Fruit fly (Drosophila melanogaster) whole organism, embryonic: ENCODE measurements around the gene Duba.

Source experiments
- Atf6 ChIP-seq: fragments of 200-800 bp; sonication (Bioruptor generic); IDR thresholded peaks from 2 replicates; pipeline ENCODE4 v1.3.6; 2022; ENCODE audit warnings: missing biosample characterization, missing genetic modification characterization
- CG10147 ChIP-seq: fragments of 200-800 bp; sonication (Bioruptor generic); optimal IDR thresholded peaks from 2 replicates; lab custom pipeline; 2019; ENCODE audit warnings: missing biosample characterization, mild to moderate bottlenecking, missing genetic modification characterization, moderate library complexity
- CG10565 ChIP-seq: fragments of 200-800 bp; sonication (Bioruptor generic); optimal IDR thresholded peaks from 3 replicates; lab custom pipeline; 2016; ENCODE audit warnings: missing biosample characterization, mild to moderate bottlenecking, missing genetic modification characterization
- CG12659 ChIP-seq: fragments of 200-800 bp; sonication (Bioruptor generic); optimal IDR thresholded peaks from 3 replicates; lab custom pipeline; 2017; ENCODE audit warnings: mild to moderate bottlenecking, missing biosample characterization, missing genetic modification reagents, missing genetic modification characterization
- CG13296 ChIP-seq: fragments of 200-800 bp; sonication (Bioruptor generic); optimal IDR thresholded peaks from 3 replicates; lab custom pipeline; 2018; ENCODE audit warnings: missing biosample characterization, mild to moderate bottlenecking, missing genetic modification characterization
- CG13775 ChIP-seq: fragments of 200-800 bp; sonication (Bioruptor generic); optimal IDR thresholded peaks from 3 replicates; lab custom pipeline; 2017; ENCODE audit warnings: missing biosample characterization, mild to moderate bottlenecking, missing genetic modification characterization
- CG15011 ChIP-seq: fragments of 200-800 bp; sonication (Bioruptor generic); optimal IDR thresholded peaks from 3 replicates; lab custom pipeline; 2018; ENCODE audit warnings: missing biosample characterization, mild to moderate bottlenecking, missing genetic modification characterization
- CG2116 ChIP-seq: fragments of 200-800 bp; sonication (Bioruptor generic); optimal IDR thresholded peaks from 3 replicates; lab custom pipeline; 2018; ENCODE audit warnings: missing biosample characterization, mild to moderate bottlenecking, missing genetic modification characterization
- CG2202 ChIP-seq: fragments of 200-800 bp; sonication (Bioruptor generic); optimal IDR thresholded peaks from 2 replicates; lab custom pipeline; 2018; ENCODE audit warnings: missing biosample characterization, mild to moderate bottlenecking, missing genetic modification characterization
- CG2875 ChIP-seq: fragments of 200-800 bp; sonication (Bioruptor generic); optimal IDR thresholded peaks from 2 replicates; lab custom pipeline; 2017; ENCODE audit warnings: missing biosample characterization, mild to moderate bottlenecking, missing genetic modification characterization, missing genetic modification reagents
- CG30403 ChIP-seq: fragments of 200-800 bp; sonication (Bioruptor generic); optimal IDR thresholded peaks from 3 replicates; lab custom pipeline; 2016; ENCODE audit warnings: missing biosample characterization, missing genetic modification characterization
- CG30431 ChIP-seq: fragments of 200-800 bp; sonication (Bioruptor generic); optimal IDR thresholded peaks from 2 replicates; lab custom pipeline; 2017; ENCODE audit warnings: missing biosample characterization, missing genetic modification characterization
- CG32767 ChIP-seq: fragments of 200-800 bp; sonication (Bioruptor generic); IDR thresholded peaks from 2 replicates; pipeline ENCODE4 v1.3.6; 2022; ENCODE audit warnings: missing biosample characterization, missing genetic modification characterization
- CG7987 ChIP-seq: fragments of 200-800 bp; sonication (Bioruptor generic); optimal IDR thresholded peaks from 2 replicates; lab custom pipeline; 2018; ENCODE audit warnings: missing biosample characterization, mild to moderate bottlenecking, missing genetic modification characterization, moderate library complexity
- CHES-1-like ChIP-seq: fragments of 200-800 bp; sonication (Bioruptor generic); optimal IDR thresholded peaks from 2 replicates; lab custom pipeline; 2016; ENCODE audit warnings: missing biosample characterization, missing genetic modification characterization
- Chrac-16 ChIP-seq: fragments of 200-800 bp; sonication (Bioruptor generic); optimal IDR thresholded peaks from 3 replicates; lab custom pipeline; 2016; ENCODE audit warnings: missing biosample characterization, missing genetic modification characterization
- CkIIα-i1 ChIP-seq: fragments of 200-800 bp; sonication (Bioruptor generic); IDR thresholded peaks from 2 replicates; pipeline ENCODE4 v1.3.6; 2022; ENCODE audit warnings: missing biosample characterization, missing genetic modification characterization
- D19A ChIP-seq: fragments of 200-800 bp; optimal IDR thresholded peaks from 3 replicates; lab custom pipeline; 2019; ENCODE audit warnings: missing biosample characterization, mild to moderate bottlenecking, missing genetic modification characterization, moderate library complexity
- ERR ChIP-seq: fragments of 200-800 bp; sonication (Bioruptor generic); optimal IDR thresholded peaks from 2 replicates; lab custom pipeline; 2016; ENCODE audit warnings: missing biosample characterization, missing genetic modification characterization
- Elba2 ChIP-seq: fragments of 200-800 bp; sonication (Bioruptor generic); optimal IDR thresholded peaks from 3 replicates; lab custom pipeline; 2016; ENCODE audit warnings: missing biosample characterization, missing genetic modification characterization
- HmgD ChIP-seq: fragments of 200-800 bp; sonication (Bioruptor generic); optimal IDR thresholded peaks from 3 replicates; lab custom pipeline; 2016; ENCODE audit warnings: missing biosample characterization, missing genetic modification characterization
- Hsf ChIP-seq: fragments of 200-800 bp; sonication (Bioruptor generic); optimal IDR thresholded peaks from 3 replicates; lab custom pipeline; 2016; ENCODE audit warnings: missing biosample characterization, missing genetic modification characterization
- Lpt ChIP-seq: fragments of >200 bp; optimal IDR thresholded peaks from 2 replicates; lab custom pipeline; 2018; ENCODE audit warnings: missing biosample characterization, missing genetic modification characterization
- Myb ChIP-seq: fragments of 200-800 bp; sonication (Bioruptor generic); optimal IDR thresholded peaks from 2 replicates; lab custom pipeline; 2016; ENCODE audit warnings: missing biosample characterization, missing genetic modification characterization
- Opbp ChIP-seq: fragments of 200-800 bp; sonication (Bioruptor generic); IDR thresholded peaks from 3 replicates; pipeline ENCODE4 v1.3.6; 2022; ENCODE audit warnings: missing biosample characterization, missing genetic modification characterization; ENCODE audit not compliant: partially characterized antibody
- Rfx ChIP-seq: fragments of 200-800 bp; sonication (Bioruptor generic); IDR thresholded peaks from 2 replicates; pipeline ENCODE4 v1.3.6; 2022; ENCODE audit warnings: missing biosample characterization, missing genetic modification characterization
- Sox102F ChIP-seq: fragments of 200-800 bp; sonication (Bioruptor generic); optimal IDR thresholded peaks from 2 replicates; lab custom pipeline; 2018; ENCODE audit warnings: missing biosample characterization, mild to moderate bottlenecking, missing genetic modification characterization, moderate library complexity
- Ssrp ChIP-seq: fragments of 200-800 bp; sonication (Bioruptor generic); optimal IDR thresholded peaks from 2 replicates; lab custom pipeline; 2018; ENCODE audit warnings: missing biosample characterization, mild to moderate bottlenecking, missing genetic modification characterization, moderate library complexity
- ab ChIP-seq: fragments of 200-800 bp; sonication (Bioruptor generic); optimal IDR thresholded peaks from 2 replicates; lab custom pipeline; 2016; ENCODE audit warnings: missing biosample characterization, missing genetic modification characterization
- bbx ChIP-seq: fragments of 200-800 bp; sonication (Bioruptor generic); IDR thresholded peaks from 2 replicates; pipeline ENCODE4 v1.3.6; 2022; ENCODE audit warnings: missing biosample characterization, missing genetic modification characterization; ENCODE audit not compliant: partially characterized antibody
- bowl ChIP-seq: fragments of 200-800 bp; sonication (Bioruptor generic); IDR thresholded peaks from 2 replicates; pipeline ENCODE4 v1.3.6; 2022; ENCODE audit warnings: missing biosample characterization, missing genetic modification characterization
- caup ChIP-seq: fragments of 200-800 bp; sonication (Bioruptor generic); optimal IDR thresholded peaks from 3 replicates; lab custom pipeline; 2017; ENCODE audit warnings: missing biosample characterization, mild to moderate bottlenecking, missing genetic modification characterization, moderate library complexity; ENCODE audit not compliant: severe bottlenecking
- chif ChIP-seq, 2 experiments: fragments of 200-800 bp; sonication (Bioruptor generic); optimal IDR thresholded peaks; 3 replicates each; lab custom pipeline; 2016; ENCODE audit warnings: missing biosample characterization in 2 of 2, missing genetic modification characterization in 2 of 2
- chn ChIP-seq: fragments of 200-800 bp; sonication (Bioruptor generic); optimal IDR thresholded peaks from 2 replicates; lab custom pipeline; 2016; ENCODE audit warnings: missing biosample characterization, missing genetic modification characterization
- crc ChIP-seq: fragments of 200-800 bp; sonication (Bioruptor generic); optimal IDR thresholded peaks from 2 replicates; lab custom pipeline; 2016; ENCODE audit warnings: missing biosample characterization, missing genetic modification characterization
- dmrt99B ChIP-seq: fragments of 200-800 bp; sonication (Bioruptor generic); optimal IDR thresholded peaks from 2 replicates; lab custom pipeline; 2018; ENCODE audit warnings: missing biosample characterization, mild to moderate bottlenecking, missing genetic modification characterization, moderate library complexity
- fu2 ChIP-seq: fragments of 200-800 bp; sonication (Bioruptor generic); optimal IDR thresholded peaks from 2 replicates; lab custom pipeline; 2016; ENCODE audit warnings: missing biosample characterization, missing genetic modification characterization
- grau ChIP-seq: fragments of 200-800 bp; optimal IDR thresholded peaks from 3 replicates; lab custom pipeline; 2019; ENCODE audit warnings: missing biosample characterization, mild to moderate bottlenecking, missing genetic modification characterization, moderate library complexity
- gro ChIP-seq: fragments of 200-800 bp; sonication (Bioruptor generic); optimal IDR thresholded peaks from 2 replicates; lab custom pipeline; 2016; ENCODE audit warnings: missing biosample characterization, missing genetic modification characterization
- ind ChIP-seq: fragments of 200-800 bp; sonication (Bioruptor generic); optimal IDR thresholded peaks from 3 replicates; lab custom pipeline; 2016; ENCODE audit warnings: missing biosample characterization, missing genetic modification characterization
- ken ChIP-seq: fragments of 200-800 bp; sonication (Bioruptor generic); IDR thresholded peaks from 3 replicates; pipeline ENCODE4 v1.3.6; 2022; ENCODE audit warnings: missing biosample characterization, missing genetic modification characterization
- maf-S ChIP-seq: fragments of 200-800 bp; sonication (Bioruptor generic); optimal IDR thresholded peaks from 2 replicates; lab custom pipeline; 2016; ENCODE audit warnings: missing biosample characterization, missing genetic modification characterization
- nerfin-1 ChIP-seq: fragments of 200-800 bp; sonication (Bioruptor generic); optimal IDR thresholded peaks from 3 replicates; lab custom pipeline; 2019; ENCODE audit warnings: missing biosample characterization, mild to moderate bottlenecking, missing genetic modification characterization, moderate library complexity
- phol ChIP-seq: fragments of 200-800 bp; sonication (Bioruptor generic); optimal IDR thresholded peaks from 3 replicates; lab custom pipeline; 2018; ENCODE audit warnings: missing biosample characterization, mild to moderate bottlenecking, missing genetic modification characterization, moderate library complexity
- pros ChIP-seq: fragments of 200-800 bp; sonication (Bioruptor generic); optimal IDR thresholded peaks from 3 replicates; lab custom pipeline; 2019; ENCODE audit warnings: missing biosample characterization, mild to moderate bottlenecking, missing genetic modification characterization, moderate library complexity
- scrt ChIP-seq: fragments of 200-800 bp; sonication (Bioruptor generic); optimal IDR thresholded peaks from 2 replicates; lab custom pipeline; 2018; ENCODE audit warnings: missing biosample characterization, mild to moderate bottlenecking, missing genetic modification characterization, moderate library complexity
- sima ChIP-seq: fragments of 200-800 bp; sonication (Bioruptor generic); optimal IDR thresholded peaks from 2 replicates; lab custom pipeline; 2016; ENCODE audit warnings: missing biosample characterization, missing genetic modification characterization
- slp2 ChIP-seq: fragments of 200-800 bp; sonication (Bioruptor generic); optimal IDR thresholded peaks from 2 replicates; lab custom pipeline; 2016; ENCODE audit warnings: missing biosample characterization, missing genetic modification characterization
- tin ChIP-seq: fragments of 200-800 bp; sonication (Bioruptor generic); optimal IDR thresholded peaks from 3 replicates; lab custom pipeline; 2016; ENCODE audit warnings: missing biosample characterization, missing genetic modification characterization

Gene Duba

DNA sequence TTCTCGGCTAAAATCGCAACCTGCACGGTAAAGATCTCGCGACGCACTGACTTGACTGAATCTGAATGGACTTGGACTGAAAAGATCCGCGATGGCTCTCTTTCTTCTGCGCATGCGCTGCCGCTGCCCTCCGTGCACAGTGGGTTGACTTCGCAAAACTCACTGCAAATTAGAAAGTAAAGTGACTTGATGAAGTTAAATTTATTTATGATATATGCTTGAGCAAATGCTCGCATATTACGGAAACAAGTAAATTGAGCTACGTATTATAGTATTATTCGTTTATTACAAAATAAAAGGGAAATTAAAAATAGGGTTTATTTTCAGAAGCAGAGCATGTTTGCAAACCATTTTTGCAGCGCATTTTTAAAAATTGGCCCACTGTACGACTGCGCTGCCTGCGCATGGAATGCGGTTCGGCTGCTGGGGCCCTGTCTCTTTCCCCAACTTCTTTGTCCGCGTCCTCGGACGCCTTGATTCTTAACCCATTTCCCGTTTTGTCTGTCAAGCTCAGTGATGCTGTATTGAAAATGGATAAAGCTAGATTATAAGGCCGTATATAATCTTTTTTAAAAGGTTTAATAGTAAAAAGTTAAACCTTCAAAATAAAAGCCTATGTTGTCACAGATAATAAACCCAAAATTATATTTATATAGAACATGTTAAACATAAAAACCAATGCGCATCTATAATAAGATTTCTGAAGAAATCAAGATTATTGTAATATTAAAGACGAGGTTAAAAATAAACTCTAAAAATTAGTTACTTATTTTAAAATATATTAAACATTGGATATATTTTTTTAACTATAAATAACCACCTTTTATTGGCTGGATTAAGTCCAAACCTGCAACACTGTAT, 21.3 kb downstream of the Duba start, which contains the start of gene rt (continued):
- TF ChIP-seq crc (GFP tag; lab: Kevin White, UChicago) (no peak), tin (GFP tag; lab: Kevin White, UChicago) (peak; percentile 34), D19A (tag; lab: Kevin White, UChicago) (peak; percentile 58), ind (GFP tag; lab: Kevin White, UChicago) (peak; percentile 47), nerfin-1 (peak; percentile 70), scrt (GFP tag; lab: Kevin White, UChicago) (peak; percentile 20), pros (GFP tag; lab: Kevin White, UChicago) (no peak), chif (GFP tag; optimal IDR thresholded peaks at IDR 0.05; lab: Kevin White, UChicago) (peak; percentile 16 to 56), Elba2 (GFP tag; lab: Kevin White, UChicago) (no peak), CG13775 (GFP tag; lab: Kevin White, UChicago) (peak; percentile 53), Opbp (GFP tag; lab: Robert Waterston, UW) (no peak), chn (GFP tag; lab: Kevin White, UChicago) (peak; percentile 55), CG10565 (GFP tag; lab: Kevin White, UChicago) (no peak), CG2116 (GFP tag; lab: Kevin White, UChicago) (peak; percentile 0), Sox102F (GFP tag; lab: Kevin White, UChicago) (peak; percentile 41), gro (no peak), CG12659 (GFP tag; lab: Kevin White, UChicago) (peak; percentile 32), CG2202 (peak; percentile 55), ab (GFP tag; lab: Kevin White, UChicago) (no peak), CG30403 (GFP tag; lab: Kevin White, UChicago) (peak; percentile 58), bbx (GFP tag; lab: Robert Waterston, UW) (no peak), CG15011 (peak; percentile 27), caup (no peak), CG30431 (GFP tag; lab: Kevin White, UChicago) (peak; percentile 31), phol (peak; percentile 78), maf-S (GFP tag; lab: Kevin White, UChicago) (no peak), CG32767 (GFP tag; lab: Robert Waterston, UW) (peak; percentile 50; the same call in 1 of the 2 replicates), Chrac-16 (GFP tag; lab: Kevin White, UChicago) (peak; percentile 41), HmgD (GFP tag; lab: Kevin White, UChicago) (no peak), ERR (no peak), Rfx (peak; percentile 44; the same call in 1 of the 2 replicates), grau (tag; lab: Kevin White, UChicago) (peak; percentile 62), Myb (no peak), Lpt (GFP tag; lab: Kevin White, UChicago) (no peak), CkIIα-i1 (GFP tag; lab: Robert Waterston, UW) (no peak), ken (GFP tag; lab: Robert Waterston, UW) (peak; percentile 44; the same call in 1 of the 3 replicates), CG2875 (peak; percentile 38), Hsf (peak; percentile 63), CG7987 (GFP tag; lab: Kevin White, UChicago) (no peak), CHES-1-like (GFP tag; lab: Kevin White, UChicago) (no peak), fu2 (GFP tag; lab: Kevin White, UChicago) (no peak), CG10147 (no peak), bowl (GFP tag; lab: Robert Waterston, UW) (no peak), sima (GFP tag; lab: Kevin White, UChicago) (no peak), CG13296 (GFP tag; lab: Kevin White, UChicago) (peak; percentile 29), dmrt99B (tag; lab: Kevin White, UChicago) (peak; percentile 53), slp2 (GFP tag; lab: Kevin White, UChicago) (no peak), Ssrp (peak; percentile 68), Atf6 (GFP tag; lab: Robert Waterston, UW) (no peak)
